Fruit fly (Drosophila melanogaster) whole organism, pupa: ENCODE data around the gene Inx7.

Experiments
- CG10348 ChIP-seq: fragments of 200-800 bp; sonication (Bioruptor generic); IDR thresholded peaks from 2 replicates; pipeline ENCODE4 v1.3.6; 2022; ENCODE audit warnings: missing biosample characterization, missing genetic modification characterization
- CG12605 ChIP-seq: fragments of 200-800 bp; sonication (Bioruptor generic); IDR thresholded peaks from 2 replicates; pipeline ENCODE4 v1.3.6; 2022; ENCODE audit warnings: missing biosample characterization, missing genetic modification characterization
- CG13204 ChIP-seq: fragments of 200-800 bp; sonication (Bioruptor generic); optimal IDR thresholded peaks from 2 replicates; lab custom pipeline; 2018; ENCODE audit warnings: missing biosample characterization, mild to moderate bottlenecking, missing genetic modification characterization, moderate library complexity
- CG14655 ChIP-seq: fragments of 200-800 bp; sonication (Bioruptor generic); optimal IDR thresholded peaks from 3 replicates; lab custom pipeline; 2017; ENCODE audit warnings: mild to moderate bottlenecking, missing biosample characterization, missing genetic modification reagents, missing genetic modification characterization
- CG15710 ChIP-seq: fragments of 200-800 bp; sonication (Bioruptor generic); optimal IDR thresholded peaks from 2 replicates; lab custom pipeline; 2018; ENCODE audit warnings: missing biosample characterization, mild to moderate bottlenecking, missing genetic modification characterization, moderate library complexity
- CG17806 ChIP-seq: fragments of 200-800 bp; sonication (Bioruptor generic); optimal IDR thresholded peaks from 2 replicates; lab custom pipeline; 2018; ENCODE audit warnings: missing biosample characterization, mild to moderate bottlenecking, missing genetic modification characterization, moderate library complexity
- CG32121 ChIP-seq: fragments of 200-800 bp; sonication (Bioruptor generic); IDR thresholded peaks from 2 replicates; pipeline ENCODE4 v1.3.6; 2022; ENCODE audit warnings: missing biosample characterization, missing genetic modification characterization
- CG34367 ChIP-seq: fragments of 200-800 bp; sonication (Bioruptor generic); optimal IDR thresholded peaks from 2 replicates; lab custom pipeline; 2018; ENCODE audit warnings: missing biosample characterization, mild to moderate bottlenecking, missing genetic modification characterization
- CG4496 ChIP-seq: fragments of 200-800 bp; sonication (Bioruptor generic); IDR thresholded peaks from 3 replicates; pipeline ENCODE4 v1.3.6; 2022; ENCODE audit warnings: missing biosample characterization, missing genetic modification characterization
- CG8159 ChIP-seq: fragments of 200-800 bp; sonication (Bioruptor generic); optimal IDR thresholded peaks from 3 replicates; lab custom pipeline; 2018; ENCODE audit warnings: missing biosample characterization, mild to moderate bottlenecking, missing genetic modification characterization, moderate library complexity
- CG8301 ChIP-seq: fragments of 200-800 bp; sonication (Bioruptor generic); optimal IDR thresholded peaks from 2 replicates; lab custom pipeline; 2018; ENCODE audit warnings: missing biosample characterization, mild to moderate bottlenecking, missing genetic modification characterization
- CG9948 ChIP-seq: fragments of 200-800 bp; sonication (Bioruptor generic); optimal IDR thresholded peaks from 2 replicates; lab custom pipeline; 2018; ENCODE audit warnings: missing biosample characterization, mild to moderate bottlenecking, missing genetic modification characterization, moderate library complexity
- D1 ChIP-seq: fragments of 200-800 bp; sonication (Bioruptor generic); optimal IDR thresholded peaks from 2 replicates; lab custom pipeline; 2018; ENCODE audit warnings: missing biosample characterization, mild to moderate bottlenecking, missing genetic modification characterization, moderate library complexity
- EcR ChIP-seq: fragments of 200-800 bp; sonication (Bioruptor generic); optimal IDR thresholded peaks from 3 replicates; lab custom pipeline; 2019; ENCODE audit warnings: missing biosample characterization, missing genetic modification characterization, mild to moderate bottlenecking, moderate library complexity, missing genetic modification reagents
- Ets98B ChIP-seq: fragments of 200-800 bp; sonication (Bioruptor generic); IDR thresholded peaks from 2 replicates; pipeline ENCODE4 v1.3.6; 2022; ENCODE audit warnings: missing biosample characterization, missing genetic modification characterization
- Pif1A ChIP-seq: fragments of 200-800 bp; sonication (Bioruptor generic); optimal IDR thresholded peaks from 3 replicates; lab custom pipeline; 2016; ENCODE audit warnings: missing biosample characterization, missing genetic modification characterization
- Pif1B ChIP-seq: fragments of 200-800 bp; sonication (Bioruptor generic); optimal IDR thresholded peaks from 3 replicates; lab custom pipeline; 2016; ENCODE audit warnings: missing biosample characterization, missing genetic modification characterization
- Snoo ChIP-seq: fragments of 200-800 bp; sonication (Bioruptor generic); optimal IDR thresholded peaks from 3 replicates; lab custom pipeline; 2017; ENCODE audit warnings: missing biosample characterization, mild to moderate bottlenecking, missing genetic modification characterization, inconsistent platforms
- fd96Ca ChIP-seq: fragments of 200-800 bp; sonication (Bioruptor generic); IDR thresholded peaks from 3 replicates; pipeline ENCODE4 v1.3.6; 2022; ENCODE audit warnings: missing biosample characterization, missing genetic modification characterization
- gl ChIP-seq: fragments of 200-800 bp; sonication (Bioruptor generic); optimal IDR thresholded peaks from 2 replicates; lab custom pipeline; 2018; ENCODE audit warnings: missing biosample characterization, mild to moderate bottlenecking, missing genetic modification characterization
- rn ChIP-seq: fragments of 200-800 bp; sonication (Bioruptor generic); IDR thresholded peaks from 2 replicates; pipeline ENCODE4 v1.3.6; 2022; ENCODE audit warnings: missing biosample characterization, missing genetic modification characterization

Inx7 gene

dm6 chrX:6993350-6993749 is at the start of gene Inx7:
Inx7 (minus strand) TSS chrX:6993612.
- TF ChIP-seq CG8301 (tag; lab: Kevin White, UChicago) (no peak), CG8159 (tag; lab: Kevin White, UChicago) (no peak), Ets98B (no peak), CG12605 (GFP tag; lab: Robert Waterston, UW) (no peak), EcR (GFP tag; lab: Kevin White, UChicago) (no peak), CG4496 (GFP tag; lab: Robert Waterston, UW) (no peak), gl (tag; lab: Kevin White, UChicago) (no peak), D1 (tag; lab: Kevin White, UChicago) (no peak), CG14655 (no peak), Pif1A (GFP tag; lab: Kevin White, UChicago) (no peak), CG9948 (tag; lab: Kevin White, UChicago) (no peak), fd96Ca (no peak), Snoo (no peak), CG32121 (GFP tag; lab: Robert Waterston, UW) (no peak), CG13204 (GFP tag; lab: Kevin White, UChicago) (no peak), CG17806 (tag; lab: Kevin White, UChicago) (no peak)

dm6 chrX:7040205-7040866 is 46.9 kb upstream of the Inx7 start, which contains the start of gene CG14427:
CG14427 (plus strand) TSS chrX:7040603.
- no peak for TF ChIP-seq CG12605 (GFP tag; lab: Robert Waterston, UW)

dm6 chrX:7037061-7037460 is 43.6 kb upstream of the Inx7 start:
- TF ChIP-seq CG34367 (tag; lab: Kevin White, UChicago) (no peak), D1 (tag; lab: Kevin White, UChicago) (no peak), EcR (GFP tag; lab: Kevin White, UChicago) (no peak), CG4496 (GFP tag; lab: Robert Waterston, UW) (no peak), CG9948 (tag; lab: Kevin White, UChicago) (no peak), Pif1B (GFP tag; lab: Kevin White, UChicago) (no peak), Snoo (no peak)

- TF ChIP-seq D1 (tag; lab: Kevin White, UChicago): no peak
- TF ChIP-seq CG9948 (tag; lab: Kevin White, UChicago): no peak
- no peak for TF ChIP-seq CG12605 (GFP tag; lab: Robert Waterston, UW)
- TF ChIP-seq Pif1A (GFP tag; lab: Kevin White, UChicago): no peak
- TF ChIP-seq CG8301 (tag; lab: Kevin White, UChicago): no peak
- no peak for TF ChIP-seq CG34367 (tag; lab: Kevin White, UChicago)
- TF ChIP-seq Snoo: no peak
These were observed 41.5 kb upstream of the Inx7 start for dm6 chrX:7034892-7035291.

- TF ChIP-seq CG34367 (tag; lab: Kevin White, UChicago) (no peak), CG13204 (GFP tag; lab: Kevin White, UChicago) (no peak), CG4496 (GFP tag; lab: Robert Waterston, UW) (peak; percentile 68; the same call in 2 of the 3 replicates), CG8159 (tag; lab: Kevin White, UChicago) (peak; percentile 25), Pif1A (GFP tag; lab: Kevin White, UChicago) (peak; percentile 61), Snoo (peak; percentile 65), EcR (GFP tag; lab: Kevin White, UChicago) (no peak), CG12605 (GFP tag; lab: Robert Waterston, UW) (peak; percentile 33; the same call in 1 of the 2 replicates), CG9948 (tag; lab: Kevin White, UChicago) (peak; percentile 12), CG32121 (GFP tag; lab: Robert Waterston, UW) (peak; percentile 40; the same call in 1 of the 2 replicates), rn (GFP tag; lab: Robert Waterston, UW) (no peak), CG15710 (peak; percentile 9), Pif1B (GFP tag; lab: Kevin White, UChicago) (peak; percentile 35), Ets98B (peak; percentile 57), CG17806 (tag; lab: Kevin White, UChicago) (peak; percentile 21), CG14655 (no peak), D1 (tag; lab: Kevin White, UChicago) (no peak), CG8301 (tag; lab: Kevin White, UChicago) (no peak), gl (tag; lab: Kevin White, UChicago) (no peak), fd96Ca (peak; percentile 29; the same call in 1 of the 3 replicates), CG10348 (GFP tag; lab: Robert Waterston, UW) (no peak)
These were observed 21.6 kb upstream of the Inx7 start for dm6 chrX:7014931-7015428.
